Fruit fly (Drosophila melanogaster) whole organism, embryonic: ENCODE results near the gene Sgs1.

Source experiments
- Atf-2 ChIP-seq: fragments of 200-800 bp; sonication (Bioruptor generic); optimal IDR thresholded peaks from 2 replicates; lab custom pipeline; 2016; ENCODE audit warnings: missing biosample characterization, missing genetic modification characterization
- CG10654 ChIP-seq: fragments of 200-800 bp; sonication (Bioruptor generic); optimal IDR thresholded peaks from 2 replicates; lab custom pipeline; 2016; ENCODE audit warnings: missing biosample characterization, missing genetic modification characterization
- CG11695 ChIP-seq: fragments of 200-800 bp; sonication (Bioruptor generic); IDR thresholded peaks from 3 replicates; pipeline ENCODE4 v1.3.6; 2022; ENCODE audit warnings: missing biosample characterization, missing genetic modification characterization
- CG11723 ChIP-seq: fragments of 200-800 bp; sonication (Bioruptor generic); optimal IDR thresholded peaks from 2 replicates; lab custom pipeline; 2017; ENCODE audit warnings: missing biosample characterization, mild to moderate bottlenecking, missing genetic modification characterization
- CG12236 ChIP-seq: fragments of 200-800 bp; sonication (Bioruptor generic); optimal IDR thresholded peaks from 2 replicates; lab custom pipeline; 2016; ENCODE audit warnings: missing biosample characterization, missing genetic modification characterization
- CG13123 ChIP-seq: fragments of 200-800 bp; sonication (Bioruptor generic); optimal IDR thresholded peaks from 2 replicates; lab custom pipeline; 2016; ENCODE audit warnings: missing biosample characterization, missing genetic modification characterization
- CG13287 ChIP-seq: fragments of 200-800 bp; sonication (Bioruptor generic); IDR thresholded peaks from 2 replicates; pipeline ENCODE4 v1.3.6; 2022; ENCODE audit warnings: missing biosample characterization, missing genetic modification characterization; ENCODE audit not compliant: partially characterized antibody
- CG13775 ChIP-seq: fragments of 200-800 bp; sonication (Bioruptor generic); optimal IDR thresholded peaks from 3 replicates; lab custom pipeline; 2017; ENCODE audit warnings: missing biosample characterization, mild to moderate bottlenecking, missing genetic modification characterization
- CG14667 ChIP-seq: fragments of 200-800 bp; sonication (Bioruptor generic); IDR thresholded peaks from 2 replicates; pipeline ENCODE4 v1.3.6; 2022; ENCODE audit warnings: missing biosample characterization, missing genetic modification characterization
- CG15073 ChIP-seq: fragments of 200-800 bp; sonication (Bioruptor generic); optimal IDR thresholded peaks from 2 replicates; lab custom pipeline; 2016; ENCODE audit warnings: missing biosample characterization, missing genetic modification characterization
- CG15269 ChIP-seq: fragments of 200-800 bp; sonication (Bioruptor generic); optimal IDR thresholded peaks from 2 replicates; lab custom pipeline; 2018; ENCODE audit warnings: missing biosample characterization, mild to moderate bottlenecking, missing genetic modification characterization, moderate library complexity
- CG15601 ChIP-seq: fragments of 200-800 bp; sonication (Bioruptor generic); optimal IDR thresholded peaks from 3 replicates; lab custom pipeline; 2019; ENCODE audit warnings: missing biosample characterization, mild to moderate bottlenecking, missing genetic modification characterization, moderate library complexity
- CG16813 ChIP-seq: fragments of 200-800 bp; sonication (Bioruptor generic); IDR thresholded peaks from 3 replicates; pipeline ENCODE4 v1.3.6; 2022; ENCODE audit warnings: missing biosample characterization, missing genetic modification characterization; ENCODE audit not compliant: partially characterized antibody
- CG16863 ChIP-seq: fragments of 200-800 bp; sonication (Bioruptor generic); optimal IDR thresholded peaks from 3 replicates; lab custom pipeline; 2016; ENCODE audit warnings: missing biosample characterization, missing genetic modification characterization
- CG4282 ChIP-seq: fragments of 200-800 bp; sonication (Bioruptor generic); optimal IDR thresholded peaks from 2 replicates; lab custom pipeline; 2016; ENCODE audit warnings: missing biosample characterization, missing genetic modification characterization
- CG4328 ChIP-seq: fragments of 200-800 bp; sonication (Bioruptor generic); optimal IDR thresholded peaks from 3 replicates; lab custom pipeline; 2017; ENCODE audit warnings: missing biosample characterization, missing genetic modification reagents, missing genetic modification characterization
- CG4730 ChIP-seq: fragments of 200-800 bp; sonication (Bioruptor generic); IDR thresholded peaks from 2 replicates; pipeline ENCODE4 v1.3.6; 2022; ENCODE audit warnings: missing biosample characterization, missing genetic modification characterization
- CG6765 ChIP-seq: fragments of 200-800 bp; sonication (Bioruptor generic); optimal IDR thresholded peaks from 3 replicates; lab custom pipeline; 2017; ENCODE audit warnings: missing biosample characterization, mild to moderate bottlenecking, missing genetic modification characterization
- CG6854 ChIP-seq: fragments of 200-800 bp; sonication (Bioruptor generic); optimal IDR thresholded peaks from 3 replicates; lab custom pipeline; 2017; ENCODE audit warnings: missing biosample characterization, mild to moderate bottlenecking, missing genetic modification characterization
- CG7745 ChIP-seq: fragments of 200-800 bp; sonication (Bioruptor generic); optimal IDR thresholded peaks from 2 replicates; lab custom pipeline; 2018; ENCODE audit warnings: missing biosample characterization, mild to moderate bottlenecking, missing genetic modification characterization, moderate library complexity
- CG9932 ChIP-seq: fragments of 200-800 bp; sonication (Bioruptor generic); IDR thresholded peaks from 2 replicates; pipeline ENCODE4 v1.3.6; 2022; ENCODE audit warnings: missing biosample characterization, missing genetic modification characterization
- Drgx ChIP-seq: fragments of 200-800 bp; sonication (Bioruptor generic); IDR thresholded peaks from 2 replicates; pipeline ENCODE4 v1.3.6; 2022; ENCODE audit warnings: missing biosample characterization, missing genetic modification characterization
- H15 ChIP-seq: fragments of 200-800 bp; sonication (Bioruptor generic); IDR thresholded peaks from 3 replicates; pipeline ENCODE4 v1.3.6; 2022; ENCODE audit warnings: missing biosample characterization, missing genetic modification characterization
- H2.0 ChIP-seq: fragments of 200-800 bp; sonication (Bioruptor generic); IDR thresholded peaks from 2 replicates; pipeline ENCODE4 v1.3.6; 2022; ENCODE audit warnings: missing biosample characterization, missing genetic modification characterization
- HLHmδ ChIP-seq: fragments of 200-800 bp; sonication (Bioruptor generic); optimal IDR thresholded peaks from 2 replicates; lab custom pipeline; 2018; ENCODE audit warnings: missing biosample characterization, mild to moderate bottlenecking, missing genetic modification characterization, moderate library complexity
- Kr ChIP-seq: fragments of 200-800 bp; sonication (Bioruptor generic); optimal IDR thresholded peaks from 2 replicates; lab custom pipeline; 2017; ENCODE audit warnings: missing biosample characterization, mild to moderate bottlenecking, missing genetic modification characterization
- Lim3 ChIP-seq: fragments of 200-800 bp; sonication (Bioruptor generic); IDR thresholded peaks from 2 replicates; pipeline ENCODE4 v1.3.6; 2022; ENCODE audit warnings: missing biosample characterization, missing genetic modification characterization
- Max ChIP-seq: fragments of 200-800 bp; sonication (Bioruptor generic); optimal IDR thresholded peaks from 2 replicates; lab custom pipeline; 2016; ENCODE audit warnings: missing biosample characterization, mild to moderate bottlenecking, missing genetic modification characterization
- Scr ChIP-seq: fragments of 200-800 bp; sonication (Bioruptor generic); IDR thresholded peaks from 2 replicates; pipeline ENCODE4 v1.3.6; 2022; ENCODE audit warnings: missing biosample characterization, missing genetic modification characterization; ENCODE audit not compliant: partially characterized antibody
- Sin3A ChIP-seq: fragments of >200 bp; optimal IDR thresholded peaks from 2 replicates; lab custom pipeline; 2018
- al ChIP-seq: fragments of 200-800 bp; sonication (Bioruptor generic); IDR thresholded peaks from 2 replicates; pipeline ENCODE4 v1.3.6; 2022; ENCODE audit warnings: missing biosample characterization, missing genetic modification characterization
- bbx ChIP-seq: fragments of 200-800 bp; sonication (Bioruptor generic); IDR thresholded peaks from 2 replicates; pipeline ENCODE4 v1.3.6; 2022; ENCODE audit warnings: missing biosample characterization, missing genetic modification characterization; ENCODE audit not compliant: partially characterized antibody
- caup ChIP-seq: fragments of 200-800 bp; sonication (Bioruptor generic); optimal IDR thresholded peaks from 3 replicates; lab custom pipeline; 2017; ENCODE audit warnings: missing biosample characterization, mild to moderate bottlenecking, missing genetic modification characterization, moderate library complexity; ENCODE audit not compliant: severe bottlenecking
- cwo ChIP-seq: fragments of 200-800 bp; sonication (Bioruptor generic); optimal IDR thresholded peaks from 3 replicates; lab custom pipeline; 2017; ENCODE audit warnings: missing biosample characterization, missing genetic modification characterization, mild to moderate bottlenecking, moderate library complexity, missing genetic modification reagents
- eve ChIP-seq, 2 experiments: fragments of >200 bp; optimal IDR thresholded peaks; 2 replicates each; lab custom pipeline; 2017; ENCODE audit warnings: missing biosample characterization in 2 of 2, missing genetic modification characterization in 2 of 2
- fu2 ChIP-seq: fragments of 200-800 bp; sonication (Bioruptor generic); optimal IDR thresholded peaks from 2 replicates; lab custom pipeline; 2016; ENCODE audit warnings: missing biosample characterization, missing genetic modification characterization
- gem ChIP-seq: fragments of 200-800 bp; sonication (Bioruptor generic); optimal IDR thresholded peaks from 2 replicates; lab custom pipeline; 2019; ENCODE audit warnings: missing biosample characterization, mild to moderate bottlenecking, missing genetic modification characterization, moderate library complexity
- ken ChIP-seq: fragments of 200-800 bp; sonication (Bioruptor generic); IDR thresholded peaks from 3 replicates; pipeline ENCODE4 v1.3.6; 2022; ENCODE audit warnings: missing biosample characterization, missing genetic modification characterization
- nerfin-2 ChIP-seq: fragments of 200-800 bp; sonication (Bioruptor generic); IDR thresholded peaks from 2 replicates; pipeline ENCODE4 v1.3.6; 2022; ENCODE audit warnings: missing biosample characterization, missing genetic modification characterization; ENCODE audit not compliant: partially characterized antibody
- peb ChIP-seq: fragments of 200-800 bp; sonication (Bioruptor generic); IDR thresholded peaks from 2 replicates; pipeline ENCODE4 v1.3.6; 2022; ENCODE audit warnings: missing biosample characterization, missing genetic modification characterization
- psq ChIP-seq: fragments of 200-800 bp; sonication (Bioruptor generic); optimal IDR thresholded peaks from 2 replicates; lab custom pipeline; 2017; ENCODE audit warnings: missing biosample characterization, missing genetic modification characterization
- repo ChIP-seq: fragments of 200-800 bp; sonication (Bioruptor generic); optimal IDR thresholded peaks from 2 replicates; lab custom pipeline; 2016; ENCODE audit warnings: missing biosample characterization, missing genetic modification characterization
- salm ChIP-seq: fragments of 200-800 bp; sonication (Bioruptor generic); optimal IDR thresholded peaks from 2 replicates; lab custom pipeline; 2018; ENCODE audit warnings: missing biosample characterization, mild to moderate bottlenecking, missing genetic modification characterization
- seq ChIP-seq: fragments of 200-800 bp; sonication (Bioruptor generic); IDR thresholded peaks from 2 replicates; pipeline ENCODE4 v1.3.6; 2022; ENCODE audit warnings: missing biosample characterization, missing genetic modification characterization
- shn ChIP-seq: fragments of 200-800 bp; sonication (Bioruptor generic); optimal IDR thresholded peaks from 3 replicates; lab custom pipeline; 2016; ENCODE audit warnings: missing biosample characterization, missing genetic modification characterization
- sqz ChIP-seq: fragments of 200-800 bp; sonication (Bioruptor generic); optimal IDR thresholded peaks from 3 replicates; lab custom pipeline; 2018; ENCODE audit warnings: missing biosample characterization, mild to moderate bottlenecking, missing genetic modification characterization
- tup ChIP-seq: fragments of 200-800 bp; sonication (Bioruptor generic); optimal IDR thresholded peaks from 2 replicates; lab custom pipeline; 2016; ENCODE audit warnings: missing biosample characterization, mild to moderate bottlenecking, missing genetic modification characterization, moderate library complexity
- tx ChIP-seq: fragments of 200-800 bp; sonication (Bioruptor generic); optimal IDR thresholded peaks from 2 replicates; lab custom pipeline; 2016; ENCODE audit warnings: missing biosample characterization, missing genetic modification characterization
- vnd ChIP-seq: fragments of 200-800 bp; sonication (Bioruptor generic); IDR thresholded peaks from 3 replicates; pipeline ENCODE4 v1.3.6; 2022; ENCODE audit warnings: missing biosample characterization, missing genetic modification characterization; ENCODE audit not compliant: partially characterized antibody
- zf30C ChIP-seq: fragments of 200-800 bp; sonication (Bioruptor generic); optimal IDR thresholded peaks from 3 replicates; lab custom pipeline; 2018; ENCODE audit warnings: missing biosample characterization, mild to moderate bottlenecking, missing genetic modification characterization

Sgs1 gene

dm6 chr2L:4976988-4977551 lies 39.9 kb downstream of the Sgs1 start, which contains the start of the genes Gmd and CG3792 (continued):
- peak; percentile 95 for TF ChIP-seq Drgx (GFP tag; lab: Robert Waterston, UW)
- TF ChIP-seq CG13287 (GFP tag; lab: Robert Waterston, UW): peak; percentile 92
- peak; percentile 78 for TF ChIP-seq tup (GFP tag; lab: Kevin White, UChicago)
- TF ChIP-seq gem (tag; lab: Kevin White, UChicago): peak; percentile 95
- TF ChIP-seq tx (GFP tag; lab: Kevin White, UChicago): peak; percentile 94
- TF ChIP-seq eve (GFP tag; optimal IDR thresholded peaks at IDR 0.05; lab: Kevin White, UChicago): peak in 1 of 2 experiments; percentile 67
- TF ChIP-seq CG9932: peak; percentile 98
- TF ChIP-seq CG15601 (tag; lab: Kevin White, UChicago): peak; percentile 92
- TF ChIP-seq peb (GFP tag; lab: Robert Waterston, UW): peak; percentile 96
- TF ChIP-seq nerfin-2 (GFP tag; lab: Robert Waterston, UW): peak; percentile 92
- TF ChIP-seq CG6854: peak; percentile 79
- TF ChIP-seq Max: peak; percentile 96
- TF ChIP-seq Kr (GFP tag; lab: Kevin White, UChicago): no peak
- TF ChIP-seq CG11723 (GFP tag; lab: Kevin White, UChicago): peak; percentile 91
- peak; percentile 95 for TF ChIP-seq CG16863 (GFP tag; lab: Kevin White, UChicago)
- TF ChIP-seq H15 (GFP tag; lab: Robert Waterston, UW): peak; percentile 95
- peak; percentile 96 for TF ChIP-seq CG11695 (GFP tag; lab: Robert Waterston, UW)
- TF ChIP-seq CG7745 (tag; lab: Kevin White, UChicago): no peak
- peak; percentile 95 for TF ChIP-seq seq
- peak; percentile 96 for TF ChIP-seq Atf-2 (GFP tag; lab: Kevin White, UChicago)
- TF ChIP-seq H2.0 (GFP tag; lab: Robert Waterston, UW): peak; percentile 93
- TF ChIP-seq bbx (GFP tag; lab: Robert Waterston, UW): peak; percentile 81
- TF ChIP-seq repo (GFP tag; lab: Kevin White, UChicago): peak; percentile 86
- peak; percentile 96 for TF ChIP-seq CG4282 (GFP tag; lab: Kevin White, UChicago)
- peak; percentile 95 for TF ChIP-seq ken
- TF ChIP-seq fu2 (GFP tag; lab: Kevin White, UChicago): peak; percentile 88
- peak; percentile 95 for TF ChIP-seq CG4328 (GFP tag; lab: Kevin White, UChicago)
- TF ChIP-seq CG15073 (GFP tag; lab: Kevin White, UChicago): peak; percentile 58
- peak; percentile 92 for TF ChIP-seq shn (GFP tag; lab: Kevin White, UChicago)
- TF ChIP-seq CG10654 (GFP tag; lab: Kevin White, UChicago): peak; percentile 92
- peak; percentile 84 for TF ChIP-seq CG16813
- peak; percentile 82 for TF ChIP-seq Sin3A (lab: Kevin White, UChicago)
- peak; percentile 71 for TF ChIP-seq Lim3 (GFP tag; lab: Robert Waterston, UW)
- no peak for TF ChIP-seq HLHmδ
- TF ChIP-seq CG4730 (GFP tag; lab: Robert Waterston, UW): peak; percentile 95
- TF ChIP-seq CG6765 (GFP tag; lab: Kevin White, UChicago): peak; percentile 90
- peak; percentile 96 for TF ChIP-seq al
- peak; percentile 92 for TF ChIP-seq CG13123
- TF ChIP-seq CG14667 (GFP tag; lab: Robert Waterston, UW): peak; percentile 93
- peak; percentile 93 for TF ChIP-seq cwo
- peak; percentile 2 for TF ChIP-seq zf30C (GFP tag; lab: Kevin White, UChicago)
- peak; percentile 88 for TF ChIP-seq vnd (GFP tag; lab: Robert Waterston, UW)
- no peak for TF ChIP-seq CG15269 (tag; lab: Kevin White, UChicago)
- peak; percentile 90 for TF ChIP-seq caup (GFP tag; lab: Kevin White, UChicago)
- TF ChIP-seq CG13775 (GFP tag; lab: Kevin White, UChicago): peak; percentile 96
- peak; percentile 69 for TF ChIP-seq psq
- peak; percentile 82 for TF ChIP-seq CG12236 (GFP tag; lab: Kevin White, UChicago)
- TF ChIP-seq salm: peak; percentile 89
- peak; percentile 82 for TF ChIP-seq Scr
- peak; percentile 91 for TF ChIP-seq sqz
